ENCODE assay signal across 1 fruit fly cellular context in genomic region chr3L:15587445-15588381, dm6.
TF ChIP-seq lines count a peak whose summit lies in the region.

Gene CG7656 (minus strand): TSS chr3L:15588175.

TF ChIP-seq in whole organism, embryonic, 481 proteins besides CTCF, POLR2A, EP300 and RAD21 (continued from another document):
- TF ChIP-seq CG17829 (tag; optimal IDR thresholded peaks at IDR 0.05; lab: Kevin White, UChicago), result peak; percentile 23
- no peak for TF ChIP-seq CG10267 (tag; optimal IDR thresholded peaks at IDR 0.05; lab: Kevin White, UChicago)
- TF ChIP-seq psq (GFP tag; optimal IDR thresholded peaks at IDR 0.05; lab: Kevin White, UChicago), result no peak
- no peak for TF ChIP-seq CG12299 (tag; optimal IDR thresholded peaks at IDR 0.05; lab: Kevin White, UChicago)
- peak; percentile 10 for TF ChIP-seq BEAF-32 (GFP tag; optimal IDR thresholded peaks at IDR 0.05; lab: Kevin White, UChicago)
- no peak for TF ChIP-seq usp (GFP tag; optimal IDR thresholded peaks at IDR 0.05; lab: Kevin White, UChicago)
- no peak for TF ChIP-seq Blimp-1 (GFP tag; optimal IDR thresholded peaks at IDR 0.05; lab: Kevin White, UChicago)
- peak; percentile 81 for TF ChIP-seq Mad (GFP tag; optimal IDR thresholded peaks at IDR 0.05; lab: Kevin White, UChicago)
- no peak for TF ChIP-seq Kr (GFP tag; optimal IDR thresholded peaks at IDR 0.05; lab: Kevin White, UChicago)
- no peak for TF ChIP-seq kah (GFP tag; optimal IDR thresholded peaks at IDR 0.05; lab: Kevin White, UChicago)
- TF ChIP-seq CG30431 (GFP tag; optimal IDR thresholded peaks at IDR 0.05; lab: Kevin White, UChicago), result no peak
- TF ChIP-seq Six4 (GFP tag; optimal IDR thresholded peaks at IDR 0.05; lab: Kevin White, UChicago), result peak; percentile 52
- TF ChIP-seq sr (GFP tag; IDR thresholded peaks at IDR 0.05; lab: Robert Waterston, UW), result no peak
- peak in 1 of 2 experiments; percentile 29 for TF ChIP-seq crp (GFP tag; optimal IDR thresholded peaks at IDR 0.05; lab: Kevin White, UChicago)
- TF ChIP-seq HmgD (GFP tag; optimal IDR thresholded peaks at IDR 0.05; lab: Kevin White, UChicago), result peak; percentile 89
- no peak for TF ChIP-seq disco-r (GFP tag; optimal IDR thresholded peaks at IDR 0.05; lab: Kevin White, UChicago)
- TF ChIP-seq CG7357 (GFP tag; IDR thresholded peaks at IDR 0.05; lab: Robert Waterston, UW), result no peak
- TF ChIP-seq CG1024 (GFP tag; IDR thresholded peaks at IDR 0.05; lab: Robert Waterston, UW), result peak; percentile 58
- peak; percentile 73 for TF ChIP-seq CG9876 (GFP tag; optimal IDR thresholded peaks at IDR 0.05; lab: Kevin White, UChicago)
- TF ChIP-seq Myb (GFP tag; optimal IDR thresholded peaks at IDR 0.05; lab: Kevin White, UChicago), result peak; percentile 49
- TF ChIP-seq crol (GFP tag; IDR thresholded peaks at IDR 0.05; lab: Robert Waterston, UW), result no peak
- no peak for TF ChIP-seq trh (GFP tag; optimal IDR thresholded peaks at IDR 0.05; lab: Kevin White, UChicago)
- TF ChIP-seq C15 (GFP tag; IDR thresholded peaks at IDR 0.05; lab: Robert Waterston, UW), result no peak
- TF ChIP-seq CG6272 (GFP tag; IDR thresholded peaks at IDR 0.05; lab: Robert Waterston, UW), result peak; percentile 47; the same call in 1 of the 2 replicates
- TF ChIP-seq hth (optimal IDR thresholded peaks at IDR 0.05; lab: Kevin White, UChicago), result no peak
- no peak for TF ChIP-seq Lpt (GFP tag; optimal IDR thresholded peaks at IDR 0.05; lab: Kevin White, UChicago)
- peak; percentile 86 for TF ChIP-seq lilli (GFP tag; optimal IDR thresholded peaks at IDR 0.05; lab: Kevin White, UChicago)
- TF ChIP-seq tna (GFP tag; IDR thresholded peaks at IDR 0.05; lab: Robert Waterston, UW; ENCODE audit: partially characterized antibody), result no peak
- no peak for TF ChIP-seq BtbVII (GFP tag; optimal IDR thresholded peaks at IDR 0.05; lab: Kevin White, UChicago)
- peak; percentile 83 for TF ChIP-seq NFAT (GFP tag; IDR thresholded peaks at IDR 0.05; lab: Robert Waterston, UW)
- peak; percentile 79 for TF ChIP-seq ken (GFP tag; IDR thresholded peaks at IDR 0.05; lab: Robert Waterston, UW)
- TF ChIP-seq CG2129 (GFP tag; IDR thresholded peaks at IDR 0.05; lab: Robert Waterston, UW; ENCODE audit: partially characterized antibody), result no peak
- TF ChIP-seq esg (GFP tag; conservative IDR thresholded peaks at IDR 0.05; lab: Robert Waterston, UW), result no peak
- TF ChIP-seq wdn (GFP tag; IDR thresholded peaks at IDR 0.05; lab: Robert Waterston, UW), result peak; percentile 65
- no peak for TF ChIP-seq bigmax (GFP tag; optimal IDR thresholded peaks at IDR 0.05; lab: Kevin White, UChicago)
- TF ChIP-seq CG18011 (GFP tag; optimal IDR thresholded peaks at IDR 0.05; lab: Kevin White, UChicago), result peak; percentile 40
